Fruit fly (Drosophila melanogaster) S2 (cell line): ENCODE results near the gene enc.

Source experiments
- CG8478 ChIP-seq: fragments of >200 bp; optimal IDR thresholded peaks from 2 replicates; lab custom pipeline; 2018
- CTCF ChIP-seq, 2 experiments: fragments of >200 bp; optimal IDR thresholded peaks; 2 replicates each; lab custom pipeline; 2018

dm6 chr3L:3868014-3868413, 49.5 kb downstream of the enc start:
- TF ChIP-seq CG8478 (no peak), CTCF (optimal IDR thresholded peaks at IDR 0.05; lab: Kevin White, UChicago) (no peak)
